ENCODE assay signal across 7 worm cellular contexts in genomic region chrIV:425546-425945, ce11.
TF ChIP-seq lines count a peak whose summit lies in the region.

No protein-coding gene starts in this region.

TF ChIP-seq in whole organism, L1 larva, 84 proteins besides CTCF, POLR2A, EP300 and RAD21 (continues in another document):
- no peak for TF ChIP-seq sup-37 (GFP tag; optimal IDR thresholded peaks at IDR 0.05; lab: Kevin White, UChicago)
- TF ChIP-seq jun-1 (tag; optimal IDR thresholded peaks at IDR 0.05; lab: Kevin White, UChicago): no peak
- TF ChIP-seq snpc-4 (tag; optimal IDR thresholded peaks at IDR 0.05; lab: Kevin White, UChicago): peak; percentile 1
- no peak for TF ChIP-seq nhr-19 (GFP tag; conservative IDR thresholded peaks at IDR 0.05; lab: Robert Waterston, UW)
- TF ChIP-seq aha-1 (tag; optimal IDR thresholded peaks at IDR 0.05; lab: Kevin White, UChicago): no peak
- no peak for TF ChIP-seq ceh-88 (GFP tag; IDR thresholded peaks at IDR 0.05; lab: Robert Waterston, UW)
- no peak for TF ChIP-seq hlh-4 (tag; optimal IDR thresholded peaks at IDR 0.05; lab: Kevin White, UChicago)
- peak; percentile 71 to 77 for TF ChIP-seq lin-35 (GFP tag; optimal IDR thresholded peaks at IDR 0.05; lab: Kevin White, UChicago)
- no peak for TF ChIP-seq egl-13 (tag; optimal IDR thresholded peaks at IDR 0.05; lab: Kevin White, UChicago)
- no peak for TF ChIP-seq unc-30 (tag; optimal IDR thresholded peaks at IDR 0.05; lab: Kevin White, UChicago)
- TF ChIP-seq efl-3 (GFP tag; optimal IDR thresholded peaks at IDR 0.05; lab: Kevin White, UChicago): no peak
- TF ChIP-seq Y116A8C.19 (tag; optimal IDR thresholded peaks at IDR 0.05; lab: Kevin White, UChicago; ENCODE audit: borderline replicate concordance): no peak
- peak in 2 of 3 experiments; percentile 12 to 54 for TF ChIP-seq ceh-82 (tag; optimal IDR thresholded peaks at IDR 0.05; lab: Kevin White, UChicago)

TF ChIP-seq in whole organism, L2 larva, 48 proteins besides CTCF, POLR2A, EP300 and RAD21:
- TF ChIP-seq snpc-4 (tag; optimal IDR thresholded peaks at IDR 0.05; lab: Kevin White, UChicago) (peak; percentile 5), ztf-4 (tag; optimal IDR thresholded peaks at IDR 0.05; lab: Kevin White, UChicago) (peak; percentile 6), nhr-23 (tag; optimal IDR thresholded peaks at IDR 0.05; lab: Kevin White, UChicago) (no peak), gmeb-1 (tag; optimal IDR thresholded peaks at IDR 0.05; lab: Kevin White, UChicago) (peak; percentile 52), C34F6.9 (tag; optimal IDR thresholded peaks at IDR 0.05; lab: Kevin White, UChicago) (peak; percentile 59), unc-55 (GFP tag; optimal IDR thresholded peaks at IDR 0.05; lab: Kevin White, UChicago) (peak; percentile 66), nhr-129 (tag; optimal IDR thresholded peaks at IDR 0.05; lab: Kevin White, UChicago) (peak; percentile 38), crh-2 (tag; optimal IDR thresholded peaks at IDR 0.05; lab: Kevin White, UChicago) (peak; percentile 22), lin-13 (GFP tag; optimal IDR thresholded peaks at IDR 0.05; lab: Kevin White, UChicago) (peak; percentile 41), lin-39 (tag; optimal IDR thresholded peaks at IDR 0.05; lab: Kevin White, UChicago) (no peak), lsy-2 (tag; optimal IDR thresholded peaks at IDR 0.05; lab: Kevin White, UChicago) (peak in 1 of 2 experiments; percentile 67), F13H6.1 (tag; optimal IDR thresholded peaks at IDR 0.05; lab: Kevin White, UChicago) (no peak)

TF ChIP-seq in whole organism, L3 larva, 47 proteins besides CTCF, POLR2A, EP300 and RAD21 (continues in another document):
- TF ChIP-seq nfya-1 (tag; optimal IDR thresholded peaks at IDR 0.05; lab: Kevin White, UChicago; ENCODE audit: insufficient read depth) (peak; percentile 73), nhr-23 (tag; optimal IDR thresholded peaks at IDR 0.05; lab: Kevin White, UChicago) (peak; percentile 59), lin-39 (tag; optimal IDR thresholded peaks at IDR 0.05; lab: Kevin White, UChicago) (peak; percentile 39), hmg-11 (tag; optimal IDR thresholded peaks at IDR 0.05; lab: Kevin White, UChicago) (peak; percentile 60), snpc-4 (tag; optimal IDR thresholded peaks at IDR 0.05; lab: Kevin White, UChicago) (no peak), elt-2 (tag; optimal IDR thresholded peaks at IDR 0.05; lab: Kevin White, UChicago) (peak; percentile 3), nhr-25 (tag; optimal IDR thresholded peaks at IDR 0.05; lab: Kevin White, UChicago) (no peak), lin-15B (tag; optimal IDR thresholded peaks at IDR 0.05; lab: Kevin White, UChicago) (peak; percentile 72), nhr-237 (tag; optimal IDR thresholded peaks at IDR 0.05; lab: Kevin White, UChicago) (no peak), sea-2 (GFP tag; optimal IDR thresholded peaks at IDR 0.05; lab: Kevin White, UChicago) (no peak), fos-1 (tag; optimal IDR thresholded peaks at IDR 0.05; lab: Kevin White, UChicago) (no peak), eor-1 (tag; optimal IDR thresholded peaks at IDR 0.05; lab: Kevin White, UChicago) (no peak), egl-27 (tag; optimal IDR thresholded peaks at IDR 0.05; lab: Kevin White, UChicago) (no peak), fkh-10 (GFP tag; optimal IDR thresholded peaks at IDR 0.05; lab: Kevin White, UChicago) (no peak)

TF ChIP-seq in whole organism, L4 larva, 104 proteins besides CTCF, POLR2A, EP300 and RAD21 (continues in another document):
- peak; percentile 67 for TF ChIP-seq dpl-1 (GFP tag; optimal IDR thresholded peaks at IDR 0.05; lab: Kevin White, UChicago)
- TF ChIP-seq nhr-10 (tag; optimal IDR thresholded peaks at IDR 0.05; lab: Kevin White, UChicago): no peak
- TF ChIP-seq ctbp-1 (GFP tag; IDR thresholded peaks at IDR 0.05; lab: Robert Waterston, UW): no peak
- no peak for TF ChIP-seq ceh-32 (tag; optimal IDR thresholded peaks at IDR 0.05; lab: Kevin White, UChicago; ENCODE audit: poor library complexity)
- TF ChIP-seq daf-19 (GFP tag; conservative IDR thresholded peaks at IDR 0.05; lab: Robert Waterston, UW): no peak
- TF ChIP-seq tra-1 (GFP tag; IDR thresholded peaks at IDR 0.05; lab: Robert Waterston, UW): no peak
- no peak for TF ChIP-seq nhr-41 (GFP tag; IDR thresholded peaks at IDR 0.05; lab: Robert Waterston, UW)
- TF ChIP-seq snpc-1.2 (GFP tag; IDR thresholded peaks at IDR 0.05; lab: Robert Waterston, UW): no peak
- TF ChIP-seq unc-130 (GFP tag; optimal IDR thresholded peaks at IDR 0.05; lab: Kevin White, UChicago): peak; percentile 5
- TF ChIP-seq lin-38 (GFP tag; IDR thresholded peaks at IDR 0.05; lab: Robert Waterston, UW): peak; percentile 54
- no peak for TF ChIP-seq snpc-4 (tag; optimal IDR thresholded peaks at IDR 0.05; lab: Kevin White, UChicago)
- TF ChIP-seq ceh-62 (tag; optimal IDR thresholded peaks at IDR 0.05; lab: Kevin White, UChicago): no peak
- peak; percentile 55 for TF ChIP-seq mep-1 (tag; optimal IDR thresholded peaks at IDR 0.05; lab: Kevin White, UChicago)
- no peak for TF ChIP-seq lin-15B (tag; optimal IDR thresholded peaks at IDR 0.05; lab: Kevin White, UChicago)
- no peak for TF ChIP-seq hlh-30 (tag; optimal IDR thresholded peaks at IDR 0.05; lab: Kevin White, UChicago; ENCODE audit: insufficient read depth)

TF ChIP-seq in whole organism, late embryonic, 69 proteins besides CTCF, POLR2A, EP300 and RAD21:
- peak; percentile 11 for TF ChIP-seq nfya-1 (tag; optimal IDR thresholded peaks at IDR 0.05; lab: Kevin White, UChicago)
- peak; percentile 56 for TF ChIP-seq ceh-48 (tag; optimal IDR thresholded peaks at IDR 0.05; lab: Kevin White, UChicago)
- TF ChIP-seq ceh-30 (tag; optimal IDR thresholded peaks at IDR 0.05; lab: Kevin White, UChicago): no peak
TF ChIP-seq in whole organism, late embryonic: peak in this region for 2.

TF ChIP-seq in whole organism, mixed stage, embryonic, 35 proteins besides CTCF, POLR2A, EP300 and RAD21:
- peak; percentile 27 for TF ChIP-seq unc-120 (tag; optimal IDR thresholded peaks at IDR 0.05; lab: Kevin White, UChicago; ENCODE audit: poor library complexity, severe bottlenecking)
- peak; percentile 2 for TF ChIP-seq nhr-237 (tag; optimal IDR thresholded peaks at IDR 0.05; lab: Kevin White, UChicago)
- peak; percentile 48 for TF ChIP-seq mep-1 (tag; optimal IDR thresholded peaks at IDR 0.05; lab: Kevin White, UChicago)
- no peak for TF ChIP-seq elt-1 (tag; optimal IDR thresholded peaks at IDR 0.05; lab: Kevin White, UChicago; ENCODE audit: borderline replicate concordance, insufficient read depth)
- no peak for TF ChIP-seq hlh-1 (tag; optimal IDR thresholded peaks at IDR 0.05; lab: Kevin White, UChicago)
- TF ChIP-seq bed-3 (GFP tag; optimal IDR thresholded peaks at IDR 0.05; lab: Kevin White, UChicago): no peak
- TF ChIP-seq zip-8 (tag; optimal IDR thresholded peaks at IDR 0.05; lab: Kevin White, UChicago): no peak
- TF ChIP-seq snpc-4 (tag; optimal IDR thresholded peaks at IDR 0.05; lab: Kevin White, UChicago): no peak
- TF ChIP-seq nhr-12 (tag; optimal IDR thresholded peaks at IDR 0.05; lab: Kevin White, UChicago): no peak
- TF ChIP-seq ceh-43 (GFP tag; optimal IDR thresholded peaks at IDR 0.05; lab: Kevin White, UChicago): no peak
- no peak for TF ChIP-seq sem-2 (GFP tag; optimal IDR thresholded peaks at IDR 0.05; lab: Kevin White, UChicago)
- no peak for TF ChIP-seq cnd-1 (tag; optimal IDR thresholded peaks at IDR 0.05; lab: Kevin White, UChicago)
- TF ChIP-seq ces-1 (GFP tag; optimal IDR thresholded peaks at IDR 0.05; lab: Kevin White, UChicago): peak; percentile 40
- peak; percentile 58 for TF ChIP-seq ceh-39 (tag; optimal IDR thresholded peaks at IDR 0.05; lab: Kevin White, UChicago)
- TF ChIP-seq lsy-2 (tag; optimal IDR thresholded peaks at IDR 0.05; lab: Kevin White, UChicago): peak; percentile 54
- no peak for TF ChIP-seq mab-5 (tag; optimal IDR thresholded peaks at IDR 0.05; lab: Kevin White, UChicago)
- TF ChIP-seq nhr-28 (tag; optimal IDR thresholded peaks at IDR 0.05; lab: Kevin White, UChicago): no peak

TF ChIP-seq in whole organism, young adult, 124 proteins besides CTCF, POLR2A, EP300 and RAD21 (continues in another document):
- TF ChIP-seq xnd-1 (tag; optimal IDR thresholded peaks at IDR 0.05; lab: Kevin White, UChicago) (peak; percentile 76), ceh-91 (GFP tag; IDR thresholded peaks at IDR 0.05; lab: Robert Waterston, UW) (peak; percentile 37; the same call in 1 of the 2 replicates), dpff-1 (tag; optimal IDR thresholded peaks at IDR 0.05; lab: Kevin White, UChicago) (no peak), F23B12.7 (tag; optimal IDR thresholded peaks at IDR 0.05; lab: Kevin White, UChicago; ENCODE audit: insufficient read depth) (no peak), snpc-1.3 (tag; optimal IDR thresholded peaks at IDR 0.05; lab: Kevin White, UChicago; ENCODE audit: insufficient read depth) (peak; percentile 31), tbp1 (GFP tag; optimal IDR thresholded peaks at IDR 0.05; lab: Kevin White, UChicago) (peak; percentile 27), ztf-22 (GFP tag; optimal IDR thresholded peaks at IDR 0.05; lab: Kevin White, UChicago) (no peak), snpc-3.4 (tag; optimal IDR thresholded peaks at IDR 0.05; lab: Kevin White, UChicago) (peak; percentile 38), T26A5.8 (tag; optimal IDR thresholded peaks at IDR 0.05; lab: Kevin White, UChicago) (no peak), rec-8 (tag; optimal IDR thresholded peaks at IDR 0.05; lab: Kevin White, UChicago) (no peak), ztf-6 (GFP tag; IDR thresholded peaks at IDR 0.05; lab: Robert Waterston, UW) (no peak), madf-10 (tag; optimal IDR thresholded peaks at IDR 0.05; lab: Kevin White, UChicago) (no peak), attf-5 (GFP tag; optimal IDR thresholded peaks at IDR 0.05; lab: Kevin White, UChicago) (peak; percentile 33), mxl-1 (tag; optimal IDR thresholded peaks at IDR 0.05; lab: Kevin White, UChicago) (no peak), K11D2.4 (GFP tag; IDR thresholded peaks at IDR 0.05; lab: Robert Waterston, UW) (no peak), F37B4.10 (GFP tag; IDR thresholded peaks at IDR 0.05; lab: Robert Waterston, UW) (no peak), mcd-1 (GFP tag; IDR thresholded peaks at IDR 0.05; lab: Robert Waterston, UW) (peak; percentile 31; the same call in 1 of the 2 replicates), snpc-1.1 (tag; optimal IDR thresholded peaks at IDR 0.05; lab: Kevin White, UChicago; ENCODE audit: insufficient read depth) (peak; percentile 36), madf-8 (GFP tag; conservative IDR thresholded peaks at IDR 0.05; lab: Robert Waterston, UW) (no peak; the same call in 1 of the 2 replicates), ets-4 (GFP tag; optimal IDR thresholded peaks at IDR 0.05; lab: Kevin White, UChicago) (no peak), D2030.7 (GFP tag; IDR thresholded peaks at IDR 0.05; lab: Robert Waterston, UW) (peak; percentile 75), F22D6.2 (tag; optimal IDR thresholded peaks at IDR 0.05; lab: Kevin White, UChicago) (no peak), lin-35 (GFP tag; optimal IDR thresholded peaks at IDR 0.05; lab: Kevin White, UChicago) (peak in 1 of 3 experiments; percentile 19), F57C9.4 (tag; optimal IDR thresholded peaks at IDR 0.05; lab: Kevin White, UChicago) (no peak), rcor-1 (GFP tag; IDR thresholded peaks at IDR 0.05; lab: Robert Waterston, UW) (0 out of 2 replicates have a peak, but pooled peaks have one; percentile 21), B0336.3 (GFP tag; IDR thresholded peaks at IDR 0.05; lab: Robert Waterston, UW) (no peak)
